Fruit fly (Drosophila melanogaster) whole organism, wandering third instar larva: ENCODE results near the gene Sarm.
A peak's percentile ranks its signal among the peaks of the same experiment; 100 is the strongest.

ENCODE experiments used
- Abd-B ChIP-seq: fragments of >200 bp; optimal IDR thresholded peaks from 2 replicates; lab custom pipeline; 2017; ENCODE audit warnings: missing biosample characterization, missing genetic modification characterization
- CG32264 ChIP-seq: fragments of 200-800 bp; sonication (Bioruptor generic); optimal IDR thresholded peaks from 2 replicates; lab custom pipeline; 2016; ENCODE audit warnings: missing biosample characterization, missing genetic modification characterization
- CG9705 ChIP-seq: fragments of 200-800 bp; sonication (Bioruptor generic); optimal IDR thresholded peaks from 2 replicates; lab custom pipeline; 2018; ENCODE audit warnings: missing biosample characterization, mild to moderate bottlenecking, missing genetic modification characterization
- CrebA ChIP-seq: fragments of 200-800 bp; sonication (Bioruptor generic); optimal IDR thresholded peaks from 2 replicates; lab custom pipeline; 2016; ENCODE audit warnings: missing biosample characterization, mild to moderate bottlenecking, missing genetic modification characterization, borderline replicate concordance
- Dfd ChIP-seq: fragments of >200 bp; optimal IDR thresholded peaks from 2 replicates; lab custom pipeline; 2017; ENCODE audit warnings: missing biosample characterization, missing genetic modification characterization
- Dif ChIP-seq: fragments of 200-275, 200-300 bp; sonication (Bioruptor generic); optimal IDR thresholded peaks from 2 replicates; lab custom pipeline; 2018; ENCODE audit warnings: missing biosample characterization, missing genetic modification characterization; ENCODE audit not compliant: partially characterized antibody
- GATAd ChIP-seq: sonication (Bioruptor generic); optimal IDR thresholded peaks from 2 replicates; lab custom pipeline; 2016; ENCODE audit warnings: missing biosample characterization, missing genetic modification characterization
- HLH106 ChIP-seq: fragments of 200-800 bp; optimal IDR thresholded peaks from 3 replicates; lab custom pipeline; 2019; ENCODE audit warnings: missing biosample characterization, mild to moderate bottlenecking, missing genetic modification characterization, moderate library complexity
- Hnf4 ChIP-seq: fragments of 200-800 bp; sonication (Bioruptor generic); optimal IDR thresholded peaks from 2 replicates; lab custom pipeline; 2016; ENCODE audit warnings: missing biosample characterization, mild to moderate bottlenecking, missing genetic modification characterization
- Hr78 ChIP-seq: fragments of >200 bp; optimal IDR thresholded peaks from 2 replicates; lab custom pipeline; 2017; ENCODE audit warnings: missing biosample characterization, missing genetic modification characterization
- Hr83 ChIP-seq: fragments of 200-300 bp; sonication (Bioruptor generic); optimal IDR thresholded peaks from 2 replicates; lab custom pipeline; 2016; ENCODE audit warnings: missing biosample characterization, mild to moderate bottlenecking, missing genetic modification characterization, moderate library complexity; ENCODE audit not compliant: poor library complexity, severe bottlenecking
- Jra ChIP-seq: sonication (Bioruptor generic); optimal IDR thresholded peaks from 2 replicates; lab custom pipeline; 2016; ENCODE audit warnings: missing biosample characterization, missing genetic modification characterization
- Mio ChIP-seq: sonication (Bioruptor generic); optimal IDR thresholded peaks from 2 replicates; lab custom pipeline; 2016; ENCODE audit warnings: missing biosample characterization, missing genetic modification characterization
- Myc ChIP-seq: fragments of >200 bp; optimal IDR thresholded peaks from 2 replicates; lab custom pipeline; 2017
- N ChIP-seq: fragments of >200 bp; optimal IDR thresholded peaks from 2 replicates; lab custom pipeline; 2018; ENCODE audit warnings: missing biosample characterization, missing external identifiers, missing genetic modification characterization
- OdsH ChIP-seq: fragments of 200-800 bp; sonication (Bioruptor generic); optimal IDR thresholded peaks from 2 replicates; lab custom pipeline; 2016; ENCODE audit warnings: missing biosample characterization, mild to moderate bottlenecking, missing genetic modification characterization
- Rel ChIP-seq, 2 experiments: fragments of 200-800 bp; sonication (Bioruptor generic) in 1 of 2; optimal IDR thresholded peaks; 2 replicates in 1 of 2; 3 replicates in 1 of 2; lab custom pipeline; 2016 to 2019; ENCODE audit warnings: mild to moderate bottlenecking in 2 of 2, missing biosample characterization in 2 of 2, missing genetic modification characterization in 2 of 2, moderate library complexity in 1 of 2
- Sp1 ChIP-seq: fragments of 200-800 bp; sonication (Bioruptor generic); optimal IDR thresholded peaks from 3 replicates; lab custom pipeline; 2019; ENCODE audit warnings: missing biosample characterization, mild to moderate bottlenecking, missing genetic modification characterization, moderate library complexity
- Vsx2 ChIP-seq: fragments of 200-300, 225-300 bp; sonication (Bioruptor generic); optimal IDR thresholded peaks from 2 replicates; lab custom pipeline; 2018; ENCODE audit warnings: missing biosample characterization, missing genetic modification characterization; ENCODE audit not compliant: partially characterized antibody
- br ChIP-seq: fragments of 200-800 bp; sonication (Bioruptor generic); optimal IDR thresholded peaks from 2 replicates; lab custom pipeline; 2016; ENCODE audit warnings: missing biosample characterization, missing genetic modification characterization
- brk ChIP-seq: fragments of 200-800 bp; sonication (Bioruptor generic); optimal IDR thresholded peaks from 2 replicates; lab custom pipeline; 2016; ENCODE audit warnings: missing biosample characterization, mild to moderate bottlenecking, missing genetic modification characterization
- dl ChIP-seq, 2 experiments: fragments of 175-275, 200-275 bp in 1 of 2; fragments of 200-275 bp in 1 of 2; sonication (Bioruptor generic); optimal IDR thresholded peaks; lab custom pipeline; 2018; ENCODE audit warnings: mild to moderate bottlenecking in 2 of 2, missing biosample characterization in 2 of 2, missing genetic modification characterization in 2 of 2, moderate library complexity in 2 of 2; ENCODE audit not compliant: partially characterized antibody in 2 of 2, insufficient read depth in 1 of 2
- dmrt93B ChIP-seq: fragments of 200-800 bp; sonication (Bioruptor generic); optimal IDR thresholded peaks from 2 replicates; lab custom pipeline; 2018; ENCODE audit warnings: missing biosample characterization, mild to moderate bottlenecking, missing genetic modification characterization
- dsf ChIP-seq: sonication (Bioruptor generic); optimal IDR thresholded peaks from 2 replicates; lab custom pipeline; 2016; ENCODE audit warnings: missing biosample characterization, missing genetic modification characterization, borderline replicate concordance
- ey ChIP-seq: fragments of 200-800 bp; sonication (Bioruptor generic); optimal IDR thresholded peaks from 2 replicates; lab custom pipeline; 2016; ENCODE audit warnings: missing biosample characterization, missing genetic modification characterization
- foxo ChIP-seq, 2 experiments: fragments of 200-800 bp; sonication (Bioruptor generic); optimal IDR thresholded peaks; 2 replicates in 1 of 2; 3 replicates in 1 of 2; lab custom pipeline; 2016 to 2017; ENCODE audit warnings: missing biosample characterization in 2 of 2, missing genetic modification characterization in 2 of 2
- fru ChIP-seq: fragments of 200-800 bp; sonication (Bioruptor generic); optimal IDR thresholded peaks from 3 replicates; lab custom pipeline; 2016; ENCODE audit warnings: missing biosample characterization, mild to moderate bottlenecking, missing genetic modification characterization
- h ChIP-seq: fragments of 200-800 bp; sonication (Bioruptor generic); optimal IDR thresholded peaks from 3 replicates; lab custom pipeline; 2016; ENCODE audit warnings: missing biosample characterization, mild to moderate bottlenecking, missing genetic modification characterization
- jim ChIP-seq: fragments of 175-275, 200-325 bp; sonication (Bioruptor generic); optimal IDR thresholded peaks from 2 replicates; lab custom pipeline; 2016; ENCODE audit warnings: missing biosample characterization, mild to moderate bottlenecking, missing genetic modification characterization
- lola ChIP-seq: fragments of >200 bp; optimal IDR thresholded peaks from 2 replicates; lab custom pipeline; 2017; ENCODE audit warnings: missing biosample characterization, missing genetic modification characterization
- pan ChIP-seq: fragments of >200 bp; optimal IDR thresholded peaks from 2 replicates; lab custom pipeline; 2017
- psq ChIP-seq: fragments of 200-800 bp; sonication (Bioruptor generic); optimal IDR thresholded peaks from 3 replicates; lab custom pipeline; 2017; ENCODE audit warnings: missing biosample characterization, mild to moderate bottlenecking, missing genetic modification characterization, moderate library complexity
- rgr ChIP-seq: fragments of 200-800 bp; sonication (Bioruptor generic); optimal IDR thresholded peaks from 3 replicates; lab custom pipeline; 2016; ENCODE audit warnings: missing biosample characterization, mild to moderate bottlenecking, missing genetic modification characterization
- sage ChIP-seq: fragments of 200-800 bp; sonication (Bioruptor generic); optimal IDR thresholded peaks from 2 replicates; lab custom pipeline; 2016; ENCODE audit warnings: missing biosample characterization, mild to moderate bottlenecking, missing genetic modification characterization
- sv ChIP-seq: fragments of 200-800 bp; sonication (Bioruptor generic); optimal IDR thresholded peaks from 3 replicates; lab custom pipeline; 2016; ENCODE audit warnings: missing biosample characterization, missing genetic modification characterization
- tai ChIP-seq: sonication (Bioruptor generic); optimal IDR thresholded peaks from 2 replicates; lab custom pipeline; 2016; ENCODE audit warnings: missing biosample characterization, missing genetic modification characterization
- usp ChIP-seq: fragments of >200 bp; optimal IDR thresholded peaks from 2 replicates; lab custom pipeline; 2017; ENCODE audit warnings: missing biosample characterization, missing genetic modification characterization
- woc ChIP-seq: sonication (Bioruptor generic); optimal IDR thresholded peaks from 2 replicates; lab custom pipeline; 2016; ENCODE audit warnings: missing biosample characterization, mild to moderate bottlenecking, missing genetic modification characterization

Sarm gene

dm6 chr3L:8128396-8129050, 64.8 kb downstream of the Sarm start:
- TF ChIP-seq Dif (GFP tag; lab: Kevin White, UChicago) (no peak), Abd-B (no peak), sage (GFP tag; lab: Kevin White, UChicago) (no peak), GATAd (GFP tag; lab: Kevin White, UChicago) (no peak), foxo (GFP tag; optimal IDR thresholded peaks at IDR 0.05; lab: Kevin White, UChicago) (no peak), rgr (GFP tag; lab: Kevin White, UChicago) (no peak), ey (no peak), jim (GFP tag; lab: Kevin White, UChicago) (no peak), dsf (no peak), Jra (no peak), Rel (GFP tag; optimal IDR thresholded peaks at IDR 0.05; lab: Kevin White, UChicago) (no peak), Rel (tag; optimal IDR thresholded peaks at IDR 0.05; lab: Kevin White, UChicago) (peak; percentile 91), psq (GFP tag; lab: Kevin White, UChicago) (no peak), Hnf4 (GFP tag; lab: Kevin White, UChicago) (peak; percentile 89), tai (GFP tag; lab: Kevin White, UChicago) (no peak), Hr78 (GFP tag; lab: Kevin White, UChicago) (no peak), dl (GFP tag; optimal IDR thresholded peaks at IDR 0.05; lab: Kevin White, UChicago; ENCODE audit: insufficient read depth in 1 of 2, partially characterized antibody in 2 of 2) (no peak), Sp1 (no peak), Vsx2 (GFP tag; lab: Kevin White, UChicago) (peak; percentile 23), sv (GFP tag; lab: Kevin White, UChicago) (no peak), h (GFP tag; lab: Kevin White, UChicago) (peak; percentile 44), usp (GFP tag; lab: Kevin White, UChicago) (no peak), Mio (GFP tag; lab: Kevin White, UChicago) (no peak), Myc (lab: Kevin White, UChicago) (no peak), fru (GFP tag; lab: Kevin White, UChicago) (no peak), CG32264 (no peak), lola (GFP tag; lab: Kevin White, UChicago) (no peak), CrebA (GFP tag; lab: Kevin White, UChicago) (no peak), pan (lab: Kevin White, UChicago) (no peak), dmrt93B (GFP tag; lab: Kevin White, UChicago) (no peak), N (no peak), CG9705 (GFP tag; lab: Kevin White, UChicago) (no peak), br (GFP tag; lab: Kevin White, UChicago) (no peak), brk (GFP tag; lab: Kevin White, UChicago) (no peak), OdsH (GFP tag; lab: Kevin White, UChicago) (peak; percentile 12), woc (GFP tag; lab: Kevin White, UChicago) (no peak), Dfd (no peak), Hr83 (GFP tag; lab: Kevin White, UChicago) (peak; percentile 50), HLH106 (tag; lab: Kevin White, UChicago) (peak; percentile 60)

- TF ChIP-seq woc (GFP tag; lab: Kevin White, UChicago) (no peak), CG9705 (GFP tag; lab: Kevin White, UChicago) (peak; percentile 76), pan (lab: Kevin White, UChicago) (no peak), brk (GFP tag; lab: Kevin White, UChicago) (no peak), sage (GFP tag; lab: Kevin White, UChicago) (no peak), lola (GFP tag; lab: Kevin White, UChicago) (no peak), foxo (GFP tag; optimal IDR thresholded peaks at IDR 0.05; lab: Kevin White, UChicago) (peak; percentile 17 to 89), h (GFP tag; lab: Kevin White, UChicago) (peak; percentile 87), OdsH (GFP tag; lab: Kevin White, UChicago) (peak; percentile 72), Mio (GFP tag; lab: Kevin White, UChicago) (no peak), dmrt93B (GFP tag; lab: Kevin White, UChicago) (no peak), Jra (no peak), dl (GFP tag; optimal IDR thresholded peaks at IDR 0.05; lab: Kevin White, UChicago; ENCODE audit: insufficient read depth in 1 of 2, partially characterized antibody in 2 of 2) (no peak), Hnf4 (GFP tag; lab: Kevin White, UChicago) (no peak), Hr78 (GFP tag; lab: Kevin White, UChicago) (no peak), br (GFP tag; lab: Kevin White, UChicago) (peak; percentile 82), GATAd (GFP tag; lab: Kevin White, UChicago) (no peak), jim (GFP tag; lab: Kevin White, UChicago) (no peak), Abd-B (no peak), Vsx2 (GFP tag; lab: Kevin White, UChicago) (no peak), Sp1 (peak; percentile 76), usp (GFP tag; lab: Kevin White, UChicago) (no peak), Dfd (no peak), fru (GFP tag; lab: Kevin White, UChicago) (no peak), HLH106 (tag; lab: Kevin White, UChicago) (peak; percentile 84), sv (GFP tag; lab: Kevin White, UChicago) (peak; percentile 89), rgr (GFP tag; lab: Kevin White, UChicago) (peak; percentile 84), Hr83 (GFP tag; lab: Kevin White, UChicago) (no peak), N (no peak), Myc (lab: Kevin White, UChicago) (peak; percentile 39), Dif (GFP tag; lab: Kevin White, UChicago) (no peak), CrebA (GFP tag; lab: Kevin White, UChicago) (no peak), psq (GFP tag; lab: Kevin White, UChicago) (peak; percentile 76), CG32264 (peak; percentile 74), Rel (GFP tag; optimal IDR thresholded peaks at IDR 0.05; lab: Kevin White, UChicago) (no peak), Rel (tag; optimal IDR thresholded peaks at IDR 0.05; lab: Kevin White, UChicago) (no peak), dsf (peak; percentile 68), tai (GFP tag; lab: Kevin White, UChicago) (no peak), ey (peak; percentile 77)
Measured at dm6 chr3L:8137448-8137906, 73.8 kb downstream of the Sarm start, which contains the start of the genes Setx and mus301. TSS of gene Setx (minus strand) at chr3L:8137498. TSS of gene mus301 (plus strand) at chr3L:8137808.
